Fruit fly (Drosophila melanogaster) whole organism: ENCODE measurements around the gene pbl.

Source experiments
- CG8478 ChIP-seq: fragments of >200 bp; optimal IDR thresholded peaks from 2 replicates; lab custom pipeline; 2018; ENCODE audit warnings: inconsistent platforms
- Dll ChIP-seq: fragments of >200 bp; optimal IDR thresholded peaks from 2 replicates; lab custom pipeline; 2017
- EcR ChIP-seq, 2 experiments: fragments of >200 bp; optimal IDR thresholded peaks; 2 replicates each; lab custom pipeline; 2017; ENCODE audit warnings: missing biosample characterization in 2 of 2, missing genetic modification characterization in 2 of 2, missing genetic modification reagents in 2 of 2
- pan ChIP-seq: fragments of >200 bp; optimal IDR thresholded peaks from 2 replicates; lab custom pipeline; 2017
- psq ChIP-seq: fragments of >200 bp; optimal IDR thresholded peaks from 2 replicates; lab custom pipeline; 2017
- usp ChIP-seq: fragments of >200 bp; optimal IDR thresholded peaks from 2 replicates; lab custom pipeline; 2017; ENCODE audit warnings: missing biosample characterization, missing genetic modification characterization, mixed read lengths

Gene pbl

DNA sequence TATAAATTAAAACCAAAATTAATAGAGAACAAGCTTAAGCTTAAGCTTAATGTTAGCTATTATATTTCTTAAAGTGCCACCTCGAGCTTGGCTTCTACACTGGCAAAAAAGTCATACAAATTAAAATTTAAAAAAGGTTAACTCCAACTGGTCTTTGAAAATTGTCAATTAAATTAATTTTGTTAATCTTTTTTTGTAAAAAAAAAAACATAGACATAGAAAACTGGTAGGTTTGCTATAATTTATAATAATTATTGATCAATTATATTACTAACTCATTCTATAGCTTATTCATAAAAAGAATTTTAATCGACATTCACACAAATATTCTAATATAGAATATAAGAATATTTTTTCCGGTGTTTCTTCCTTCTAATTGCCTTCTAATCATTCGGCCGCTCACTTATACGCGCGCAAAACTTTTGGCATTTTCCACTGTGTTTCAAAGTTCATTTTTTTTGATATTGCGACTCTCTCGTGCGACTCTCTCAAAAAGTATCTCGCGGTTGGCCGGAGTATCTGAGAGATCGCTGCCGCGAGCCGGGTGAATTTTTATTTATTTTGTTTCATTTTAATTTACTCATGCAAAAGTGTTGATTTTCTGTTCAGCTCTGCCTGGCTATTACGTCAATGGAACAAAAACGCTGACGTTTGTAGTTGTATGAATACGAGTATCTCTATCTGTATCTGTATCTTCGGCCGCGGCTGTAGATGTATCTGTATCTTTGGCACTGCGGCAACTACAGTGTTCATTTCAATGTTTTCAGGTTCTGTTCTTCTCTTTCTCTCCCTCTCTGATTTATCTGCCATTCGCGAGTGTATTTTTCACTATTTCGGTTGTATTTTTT lies 55.8 kb downstream of the pbl start:
- TF ChIP-seq EcR (GFP tag; optimal IDR thresholded peaks at IDR 0.05; lab: Kevin White, UChicago), result no peak
- TF ChIP-seq pan, result no peak
- no peak for TF ChIP-seq usp (GFP tag; lab: Kevin White, UChicago)
- no peak for TF ChIP-seq Dll (lab: Kevin White, UChicago)
- no peak for TF ChIP-seq CG8478 (lab: Kevin White, UChicago)
- no peak for TF ChIP-seq psq (lab: Kevin White, UChicago)

dm6 chr3L:7855455-7855774 lies 56.3 kb downstream of the pbl start:
- TF ChIP-seq EcR (GFP tag; optimal IDR thresholded peaks at IDR 0.05; lab: Kevin White, UChicago), result no peak
- no peak for TF ChIP-seq Dll (lab: Kevin White, UChicago)
- TF ChIP-seq usp (GFP tag; lab: Kevin White, UChicago), result no peak
- no peak for TF ChIP-seq psq (lab: Kevin White, UChicago)
- TF ChIP-seq CG8478 (lab: Kevin White, UChicago), result no peak
- TF ChIP-seq pan, result no peak

DNA sequence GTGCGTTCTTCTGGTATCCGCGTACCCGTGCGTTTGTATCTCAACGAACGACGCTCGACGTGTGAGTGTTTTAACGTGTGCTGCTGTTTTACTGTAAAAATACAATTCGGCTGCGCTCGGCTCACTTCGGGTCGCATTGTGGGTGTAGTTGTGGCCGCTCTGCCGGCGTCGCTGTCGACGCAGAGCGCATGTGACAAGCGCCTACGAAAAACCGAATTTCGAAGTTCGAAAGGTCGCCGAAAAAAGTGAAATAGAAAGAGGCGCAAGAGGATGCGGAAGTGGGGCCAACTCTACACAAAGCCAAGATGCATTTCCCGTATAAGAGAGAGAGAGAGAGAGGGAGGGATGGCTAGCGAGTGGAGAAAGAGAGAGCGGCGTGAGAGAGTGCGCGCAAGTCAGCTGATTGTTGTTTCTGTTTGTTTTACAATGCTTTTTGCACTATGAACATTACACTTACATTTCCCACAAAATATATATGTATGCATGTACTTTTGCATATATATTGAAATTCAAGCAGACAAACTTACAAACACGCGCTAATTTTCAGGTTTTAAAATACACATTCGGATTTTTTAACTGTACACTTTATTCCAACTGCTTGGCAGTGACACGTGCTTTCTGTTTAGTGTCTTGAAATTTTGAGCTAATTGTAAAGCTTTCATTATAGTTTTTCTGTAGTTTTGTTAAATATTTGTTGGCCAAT lies 56.9 kb downstream of the pbl start:
- TF ChIP-seq EcR (GFP tag; optimal IDR thresholded peaks at IDR 0.05; lab: Kevin White, UChicago) (no peak), usp (GFP tag; lab: Kevin White, UChicago) (no peak)

dm6 chr3L:7852252-7852885 lies 59.4 kb downstream of the pbl start:
- TF ChIP-seq EcR (GFP tag; optimal IDR thresholded peaks at IDR 0.05; lab: Kevin White, UChicago) (no peak), pan (no peak), psq (lab: Kevin White, UChicago) (no peak)

- TF ChIP-seq usp (GFP tag; lab: Kevin White, UChicago), result no peak
- no peak for TF ChIP-seq pan
- TF ChIP-seq psq (lab: Kevin White, UChicago), result no peak
- TF ChIP-seq CG8478 (lab: Kevin White, UChicago), result no peak
- TF ChIP-seq EcR (GFP tag; optimal IDR thresholded peaks at IDR 0.05; lab: Kevin White, UChicago), result no peak
- no peak for TF ChIP-seq Dll (lab: Kevin White, UChicago)
Measured at dm6 chr3L:7850771-7851358, 60.9 kb downstream of the pbl start.

dm6 chr3L:7848617-7849016 lies 63.1 kb downstream of the pbl start:
- TF ChIP-seq pan (no peak), psq (lab: Kevin White, UChicago) (no peak), Dll (lab: Kevin White, UChicago) (no peak), EcR (GFP tag; optimal IDR thresholded peaks at IDR 0.05; lab: Kevin White, UChicago) (no peak), CG8478 (lab: Kevin White, UChicago) (no peak), usp (GFP tag; lab: Kevin White, UChicago) (no peak)

- no peak for TF ChIP-seq Dll (lab: Kevin White, UChicago)
- no peak for TF ChIP-seq usp (GFP tag; lab: Kevin White, UChicago)
- no peak for TF ChIP-seq pan
- TF ChIP-seq CG8478 (lab: Kevin White, UChicago), result no peak
- TF ChIP-seq psq (lab: Kevin White, UChicago), result no peak
- no peak for TF ChIP-seq EcR (GFP tag; optimal IDR thresholded peaks at IDR 0.05; lab: Kevin White, UChicago)
Measured at dm6 chr3L:7847656-7848252, 64.0 kb downstream of the pbl start.
